1 fruit fly cellular context compared by ENCODE assay signal in genomic region chr2L:11281930-11282329, dm6.
TF ChIP-seq lines count a peak whose summit lies in the region.

TSS of gene mre11 (plus strand) at chr2L:11282090.

TF ChIP-seq in whole organism, embryonic, 481 proteins besides CTCF, POLR2A, EP300 and RAD21 (continued from another document):
- TF ChIP-seq Elba2 (GFP tag; optimal IDR thresholded peaks at IDR 0.05; lab: Kevin White, UChicago) (no peak), rib (GFP tag; IDR thresholded peaks at IDR 0.05; lab: Robert Waterston, UW) (no peak), MTF-1 (GFP tag; optimal IDR thresholded peaks at IDR 0.05; lab: Kevin White, UChicago; ENCODE audit: borderline replicate concordance) (no peak), ftz-f1 (GFP tag; optimal IDR thresholded peaks at IDR 0.05; lab: Kevin White, UChicago) (no peak), fd64A (GFP tag; optimal IDR thresholded peaks at IDR 0.05; lab: Kevin White, UChicago) (no peak), Chrac-16 (GFP tag; optimal IDR thresholded peaks at IDR 0.05; lab: Kevin White, UChicago) (no peak), mld (GFP tag; IDR thresholded peaks at IDR 0.05; lab: Robert Waterston, UW; ENCODE audit: partially characterized antibody) (peak; percentile 74; the same call in 2 of the 3 replicates), Oaz (GFP tag; IDR thresholded peaks at IDR 0.05; lab: Robert Waterston, UW) (no peak), CG17802 (tag; optimal IDR thresholded peaks at IDR 0.05; lab: Kevin White, UChicago) (no peak), bsh (GFP tag; optimal IDR thresholded peaks at IDR 0.05; lab: Kevin White, UChicago) (no peak), ash1 (GFP tag; optimal IDR thresholded peaks at IDR 0.05; lab: Kevin White, UChicago) (no peak), Nf-YC (tag; optimal IDR thresholded peaks at IDR 0.05; lab: Kevin White, UChicago) (no peak), sim (GFP tag; IDR thresholded peaks at IDR 0.05; lab: Robert Waterston, UW) (no peak), sna (GFP tag; IDR thresholded peaks at IDR 0.05; lab: Robert Waterston, UW; ENCODE audit: partially characterized antibody) (peak; percentile 90), corto (GFP tag; optimal IDR thresholded peaks at IDR 0.05; lab: Kevin White, UChicago) (no peak), CG14014 (GFP tag; IDR thresholded peaks at IDR 0.05; lab: Robert Waterston, UW) (no peak), Sry-δ (GFP tag; optimal IDR thresholded peaks at IDR 0.05; lab: Kevin White, UChicago) (peak; percentile 43), odd (GFP tag; optimal IDR thresholded peaks at IDR 0.05; lab: Kevin White, UChicago) (no peak), CG10431 (GFP tag; optimal IDR thresholded peaks at IDR 0.05; lab: Kevin White, UChicago) (no peak), CG30403 (GFP tag; optimal IDR thresholded peaks at IDR 0.05; lab: Kevin White, UChicago) (no peak), CG1024 (GFP tag; IDR thresholded peaks at IDR 0.05; lab: Robert Waterston, UW) (no peak), Scr (GFP tag; IDR thresholded peaks at IDR 0.05; lab: Robert Waterston, UW; ENCODE audit: partially characterized antibody) (peak; percentile 83), crc (GFP tag; optimal IDR thresholded peaks at IDR 0.05; lab: Kevin White, UChicago) (no peak), CG13287 (GFP tag; IDR thresholded peaks at IDR 0.05; lab: Robert Waterston, UW; ENCODE audit: partially characterized antibody) (peak; percentile 92), CG3281 (GFP tag; optimal IDR thresholded peaks at IDR 0.05; lab: Kevin White, UChicago) (no peak), D19B (GFP tag; optimal IDR thresholded peaks at IDR 0.05; lab: Kevin White, UChicago) (no peak)
